Fruit fly (Drosophila melanogaster): ENCODE data around the gene CG43349.

The CG43349 gene

dm6 chr2L:1199912-1200721 lies at the start of gene CG43349, which contains the start of gene CG5011:
Gene CG43349, plus strand, starts transcription at chr2L:1200205.
Gene CG5011, plus strand, starts transcription at chr2L:1200671.
- TF ChIP-seq CG8478 (optimal IDR thresholded peaks at IDR 0.05) = no peak
- TF ChIP-seq psq (optimal IDR thresholded peaks at IDR 0.05) = no peak
- TF ChIP-seq EcR (GFP tag; optimal IDR thresholded peaks at IDR 0.05) = no peak
- TF ChIP-seq usp (GFP tag; optimal IDR thresholded peaks at IDR 0.05) = no peak
- no peak for TF ChIP-seq Dll (optimal IDR thresholded peaks at IDR 0.05)
- no peak for TF ChIP-seq pan (optimal IDR thresholded peaks at IDR 0.05)

- TF ChIP-seq usp (GFP tag; optimal IDR thresholded peaks at IDR 0.05) = no peak
- TF ChIP-seq CG8478 (optimal IDR thresholded peaks at IDR 0.05) = no peak
- no peak for TF ChIP-seq pan (optimal IDR thresholded peaks at IDR 0.05)
- no peak for TF ChIP-seq Dll (optimal IDR thresholded peaks at IDR 0.05)
- TF ChIP-seq psq (optimal IDR thresholded peaks at IDR 0.05) = no peak
- no peak for TF ChIP-seq EcR (GFP tag; optimal IDR thresholded peaks at IDR 0.05)
These were observed 49.5 kb upstream of the CG43349 start, which contains the start of the genes Tfb4 and Vps29 for dm6 chr2L:1150554-1150953. Gene Tfb4, minus strand, starts transcription at chr2L:1150677. Gene Vps29, plus strand, starts transcription at chr2L:1150766.

dm6 chr2L:1152693-1153092 lies 47.3 kb upstream of the CG43349 start:
- no peak for TF ChIP-seq psq (optimal IDR thresholded peaks at IDR 0.05)
- TF ChIP-seq CG8478 (optimal IDR thresholded peaks at IDR 0.05) = no peak
- TF ChIP-seq pan (optimal IDR thresholded peaks at IDR 0.05) = no peak
- TF ChIP-seq EcR (GFP tag; optimal IDR thresholded peaks at IDR 0.05) = no peak
- no peak for TF ChIP-seq Dll (optimal IDR thresholded peaks at IDR 0.05)
- TF ChIP-seq usp (GFP tag; optimal IDR thresholded peaks at IDR 0.05) = no peak

- TF ChIP-seq EcR (GFP tag; optimal IDR thresholded peaks at IDR 0.05) (no peak), pan (optimal IDR thresholded peaks at IDR 0.05) (no peak), CG8478 (optimal IDR thresholded peaks at IDR 0.05) (no peak), psq (optimal IDR thresholded peaks at IDR 0.05) (no peak), Dll (optimal IDR thresholded peaks at IDR 0.05) (no peak), usp (GFP tag; optimal IDR thresholded peaks at IDR 0.05) (no peak)
These were observed 43.3 kb upstream of the CG43349 start for dm6 chr2L:1156592-1157249.

dm6 chr2L:1157357-1157678 lies 42.7 kb upstream of the CG43349 start:
- TF ChIP-seq Dll (optimal IDR thresholded peaks at IDR 0.05) = no peak
- no peak for TF ChIP-seq psq (optimal IDR thresholded peaks at IDR 0.05)

dm6 chr2L:1157679-1158518 lies 42.1 kb upstream of the CG43349 start, which contains the start of gene capt:
Gene capt, minus strand, starts transcription at chr2L:1158262.
- TF ChIP-seq pan (optimal IDR thresholded peaks at IDR 0.05) (no peak), usp (GFP tag; optimal IDR thresholded peaks at IDR 0.05) (no peak), Dll (optimal IDR thresholded peaks at IDR 0.05) (no peak), EcR (GFP tag; optimal IDR thresholded peaks at IDR 0.05) (no peak), CG8478 (optimal IDR thresholded peaks at IDR 0.05) (no peak), psq (optimal IDR thresholded peaks at IDR 0.05) (no peak)

dm6 chr2L:1158519-1159319 lies 41.3 kb upstream of the CG43349 start, which contains the start of gene Tango14:
Gene Tango14, plus strand, starts transcription at chr2L:1158661.
- TF ChIP-seq psq (optimal IDR thresholded peaks at IDR 0.05) (no peak), Dll (optimal IDR thresholded peaks at IDR 0.05) (no peak), pan (optimal IDR thresholded peaks at IDR 0.05) (no peak), CG8478 (optimal IDR thresholded peaks at IDR 0.05) (no peak), usp (GFP tag; optimal IDR thresholded peaks at IDR 0.05) (no peak), EcR (GFP tag; optimal IDR thresholded peaks at IDR 0.05) (no peak)

dm6 chr2L:1163538-1164143 lies 36.4 kb upstream of the CG43349 start, which contains the start of gene CG5080:
Gene CG5080, minus strand, starts transcription at chr2L:1163886.
- TF ChIP-seq usp (GFP tag; optimal IDR thresholded peaks at IDR 0.05) = no peak

- no peak for TF ChIP-seq psq (optimal IDR thresholded peaks at IDR 0.05)
- TF ChIP-seq pan (optimal IDR thresholded peaks at IDR 0.05) = no peak
- no peak for TF ChIP-seq usp (GFP tag; optimal IDR thresholded peaks at IDR 0.05)
- TF ChIP-seq EcR (GFP tag; optimal IDR thresholded peaks at IDR 0.05) = no peak
- TF ChIP-seq CG8478 (optimal IDR thresholded peaks at IDR 0.05) = no peak
- no peak for TF ChIP-seq Dll (optimal IDR thresholded peaks at IDR 0.05)
These were observed 35.7 kb upstream of the CG43349 start, which contains the start of gene IntS14 for dm6 chr2L:1164294-1164693. Gene IntS14, plus strand, starts transcription at chr2L:1164443.

- TF ChIP-seq EcR (GFP tag; optimal IDR thresholded peaks at IDR 0.05) = no peak
- no peak for TF ChIP-seq psq (optimal IDR thresholded peaks at IDR 0.05)
- no peak for TF ChIP-seq CG8478 (optimal IDR thresholded peaks at IDR 0.05)
- TF ChIP-seq Dll (optimal IDR thresholded peaks at IDR 0.05) = no peak
- TF ChIP-seq pan (optimal IDR thresholded peaks at IDR 0.05) = no peak
- no peak for TF ChIP-seq usp (GFP tag; optimal IDR thresholded peaks at IDR 0.05)
These were observed 33.7 kb upstream of the CG43349 start, which contains the start of gene CG14341 for dm6 chr2L:1166326-1166725. Gene CG14341, plus strand, starts transcription at chr2L:1166506.
